Worm (Caenorhabditis elegans) whole organism, L1 larva: Measurements from ENCODE around the gene F22D3.4.

Experiments used
- C16A3.4 ChIP-seq: fragments of 150-350 bp; optimal IDR thresholded peaks from 2 replicates; lab custom pipeline; 2014; ENCODE audit warnings: missing biosample characterization, missing genetic modification characterization
- C34B4.2 ChIP-seq: sonication (generic microtip); optimal IDR thresholded peaks from 2 replicates; lab custom pipeline; 2017; ENCODE audit warnings: mild to moderate bottlenecking, missing genetic modification characterization, missing compliant biosample characterization
- Y116A8C.19 ChIP-seq: sonication (generic microtip); optimal IDR thresholded peaks from 2 replicates; lab custom pipeline; 2016; ENCODE audit warnings: missing compliant biosample characterization, missing genetic modification characterization, borderline replicate concordance
- aha-1 ChIP-seq: fragments of 150-350 bp; optimal IDR thresholded peaks from 2 replicates; lab custom pipeline; 2014; ENCODE audit warnings: missing biosample characterization, missing genetic modification characterization
- aly-2 ChIP-seq: fragments of 150-350 bp; optimal IDR thresholded peaks from 2 replicates; lab custom pipeline; 2014; ENCODE audit warnings: missing biosample characterization, missing genetic modification characterization
- blmp-1 ChIP-seq: fragments of 150-350 bp; optimal IDR thresholded peaks from 2 replicates; lab custom pipeline; 2014; ENCODE audit warnings: missing biosample characterization, missing genetic modification characterization
- ceh-63 ChIP-seq: fragments of 200-800 bp; sonication (Bioruptor generic); optimal IDR thresholded peaks from 2 replicates; lab custom pipeline; 2018; ENCODE audit warnings: mild to moderate bottlenecking, missing genetic modification characterization, missing compliant biosample characterization
- ceh-8 ChIP-seq: fragments of 200-800 bp; sonication (Bioruptor generic); optimal IDR thresholded peaks from 2 replicates; lab custom pipeline; 2018; ENCODE audit warnings: mild to moderate bottlenecking, missing genetic modification characterization, moderate library complexity, missing compliant biosample characterization
- ceh-82 ChIP-seq, 3 experiments: fragments of 150-350 bp in 1 of 3; sonication (generic microtip) in 2 of 3; optimal IDR thresholded peaks; 2 replicates each; lab custom pipeline; 2014 to 2017; ENCODE audit warnings: missing biosample characterization in 3 of 3, missing genetic modification characterization in 3 of 3
- ceh-90 ChIP-seq: sonication (generic microtip); optimal IDR thresholded peaks from 2 replicates; lab custom pipeline; 2016; ENCODE audit warnings: missing genetic modification characterization, missing compliant biosample characterization
- ces-1 ChIP-seq: fragments of 150-350 bp; optimal IDR thresholded peaks from 2 replicates; lab custom pipeline; 2014; ENCODE audit warnings: missing biosample characterization, missing genetic modification reagents, missing genetic modification characterization
- dsc-1 ChIP-seq: sonication (generic microtip); optimal IDR thresholded peaks from 2 replicates; lab custom pipeline; 2016; ENCODE audit warnings: mild to moderate bottlenecking, missing genetic modification characterization, missing compliant biosample characterization
- efl-1 ChIP-seq, 4 experiments: fragments of 150-350 bp; optimal IDR thresholded peaks in 3 of 4; peaks in 1 of 4; 1 replicate in 1 of 4; 2 replicates in 3 of 4; lab custom pipeline; 2014; ENCODE audit warnings: missing biosample characterization in 2 of 4, missing genetic modification characterization in 2 of 4, missing genetic modification reagents in 2 of 4
- egl-13 ChIP-seq: sonication (generic microtip); optimal IDR thresholded peaks from 2 replicates; lab custom pipeline; 2016; ENCODE audit warnings: missing genotype, missing genetic modification reagents, missing genetic modification characterization, missing compliant biosample characterization
- elt-3 ChIP-seq, 6 experiments: fragments of 150-350 bp in 1 of 6; sonication (generic microtip); optimal IDR thresholded peaks; 2 replicates each; lab custom pipeline; 2017 to 2018; ENCODE audit warnings: missing biosample characterization in 6 of 6, missing genetic modification characterization in 6 of 6, inconsistent platforms in 1 of 6
- ets-5 ChIP-seq: fragments of 200-800 bp; sonication (Bioruptor generic); IDR thresholded peaks from 2 replicates; pipeline ENCODE4 v1.3.6; 2022; ENCODE audit warnings: missing genetic modification characterization, missing compliant biosample characterization
- fkh-10 ChIP-seq: sonication (generic microtip); optimal IDR thresholded peaks from 2 replicates; lab custom pipeline; 2017; ENCODE audit warnings: missing biosample characterization, missing genetic modification reagents, missing genetic modification characterization
- fkh-8 ChIP-seq: sonication (generic microtip); optimal IDR thresholded peaks from 2 replicates; lab custom pipeline; 2016; ENCODE audit warnings: mild to moderate bottlenecking, missing genetic modification characterization, missing compliant biosample characterization
- hlh-17 ChIP-seq: fragments of 200-800 bp; sonication (Bioruptor generic); optimal IDR thresholded peaks from 2 replicates; lab custom pipeline; 2018; ENCODE audit warnings: missing genetic modification characterization, mild to moderate bottlenecking, missing compliant biosample characterization, moderate library complexity, borderline replicate concordance
- hpl-2 ChIP-seq: fragments of 150-350 bp; optimal IDR thresholded peaks from 2 replicates; lab custom pipeline; 2014; ENCODE audit warnings: missing biosample characterization, missing genetic modification reagents, missing genetic modification characterization
- isw-1 ChIP-seq: fragments of 200-800 bp; sonication (Bioruptor generic); IDR thresholded peaks from 2 replicates; pipeline ENCODE4 v1.3.6; 2022; ENCODE audit warnings: missing genetic modification characterization, missing compliant biosample characterization
- jun-1 ChIP-seq: fragments of 150-350 bp; optimal IDR thresholded peaks from 2 replicates; lab custom pipeline; 2014; ENCODE audit warnings: missing biosample characterization, missing genetic modification reagents, missing genetic modification characterization
- lin-13 ChIP-seq: fragments of 150-350 bp; optimal IDR thresholded peaks from 2 replicates; lab custom pipeline; 2014; ENCODE audit warnings: missing biosample characterization, missing genetic modification reagents, missing genetic modification characterization
- lin-14 ChIP-seq: fragments of 200-800 bp; sonication (Bioruptor generic); optimal IDR thresholded peaks from 2 replicates; lab custom pipeline; 2018; ENCODE audit warnings: mild to moderate bottlenecking, missing genetic modification characterization, moderate library complexity, missing compliant biosample characterization
- lin-15B ChIP-seq: fragments of 150-350 bp; sonication (generic microtip); optimal IDR thresholded peaks from 3 replicates; lab custom pipeline; 2014; ENCODE audit warnings: missing biosample characterization, missing genetic modification characterization
- lin-35 ChIP-seq, 2 experiments: fragments of 150-350 bp; optimal IDR thresholded peaks; 2 replicates each; lab custom pipeline; 2014; ENCODE audit warnings: missing biosample characterization in 2 of 2, missing genetic modification characterization in 2 of 2, missing genetic modification reagents in 2 of 2
- lin-39 ChIP-seq: fragments of 150-350 bp; optimal IDR thresholded peaks from 2 replicates; lab custom pipeline; 2014; ENCODE audit warnings: missing biosample characterization, missing genetic modification reagents, missing genetic modification characterization
- lsy-2 ChIP-seq, 2 experiments: fragments of 150-350 bp; optimal IDR thresholded peaks; 2 replicates each; lab custom pipeline; 2014; ENCODE audit warnings: missing biosample characterization in 2 of 2, missing genetic modification characterization in 2 of 2
- mab-9 ChIP-seq: fragments of 200-800 bp; sonication (Bioruptor generic); IDR thresholded peaks from 2 replicates; pipeline ENCODE4 v1.3.6; 2022; ENCODE audit warnings: missing genetic modification reagents, missing genetic modification characterization, missing compliant biosample characterization
- mdl-1 ChIP-seq, 2 experiments: fragments of 150-350 bp; optimal IDR thresholded peaks; 2 replicates each; lab custom pipeline; 2014 to 2017; ENCODE audit warnings: missing biosample characterization in 2 of 2, missing genetic modification characterization in 2 of 2, inconsistent platforms in 1 of 2
- nhr-11 ChIP-seq: fragments of 150-350 bp; optimal IDR thresholded peaks from 2 replicates; lab custom pipeline; 2014; ENCODE audit warnings: missing biosample characterization, missing genetic modification characterization
- nhr-20 ChIP-seq: sonication (generic microtip); optimal IDR thresholded peaks from 2 replicates; lab custom pipeline; 2016; ENCODE audit warnings: mild to moderate bottlenecking, missing genetic modification characterization, missing compliant biosample characterization
- nhr-76 ChIP-seq: sonication (generic microtip); optimal IDR thresholded peaks from 2 replicates; lab custom pipeline; 2017; ENCODE audit warnings: missing biosample characterization, missing genetic modification characterization
- nhr-85 ChIP-seq: sonication (generic microtip); peaks from one replicate; lab custom pipeline; 2016; ENCODE audit warnings: missing genetic modification characterization, inconsistent platforms, missing compliant biosample characterization
- nhr-90 ChIP-seq: sonication (generic microtip); optimal IDR thresholded peaks from 2 replicates; lab custom pipeline; 2016; ENCODE audit warnings: mild to moderate bottlenecking, missing genetic modification characterization, missing compliant biosample characterization; ENCODE audit not compliant: poor library complexity
- pag-3 ChIP-seq: sonication (generic microtip); optimal IDR thresholded peaks from 2 replicates; lab custom pipeline; 2017; ENCODE audit warnings: missing genetic modification characterization, mild to moderate bottlenecking, missing compliant biosample characterization, antibody characterized with exemption, borderline replicate concordance; ENCODE audit not compliant: insufficient read depth
- pax-3 ChIP-seq: fragments of 200-800 bp; sonication (Bioruptor generic); optimal IDR thresholded peaks from 2 replicates; lab custom pipeline; 2018; ENCODE audit warnings: mild to moderate bottlenecking, missing genetic modification characterization, moderate library complexity, missing compliant biosample characterization
- rnt-1 ChIP-seq: sonication (generic microtip); optimal IDR thresholded peaks from 2 replicates; lab custom pipeline; 2016; ENCODE audit warnings: mild to moderate bottlenecking, missing genetic modification characterization, moderate library complexity, missing compliant biosample characterization
- skn-1 ChIP-seq: fragments of 150-350 bp; optimal IDR thresholded peaks from 2 replicates; lab custom pipeline; 2014; ENCODE audit warnings: missing biosample characterization, missing genetic modification characterization
- snu-23 ChIP-seq: sonication (generic microtip); optimal IDR thresholded peaks from 2 replicates; lab custom pipeline; 2016; ENCODE audit warnings: missing genetic modification characterization, missing compliant biosample characterization
- sptf-1 ChIP-seq: fragments of 150-350 bp; optimal IDR thresholded peaks from 2 replicates; lab custom pipeline; 2014; ENCODE audit warnings: missing biosample characterization, missing genetic modification characterization
- sup-37 ChIP-seq: fragments of 200-800 bp; sonication (Bioruptor generic); optimal IDR thresholded peaks from 2 replicates; lab custom pipeline; 2018; ENCODE audit warnings: mild to moderate bottlenecking, missing genetic modification characterization, missing compliant biosample characterization
- swsn-7 ChIP-seq: sonication (generic microtip); optimal IDR thresholded peaks from 2 replicates; lab custom pipeline; 2016; ENCODE audit warnings: missing genetic modification characterization, missing compliant biosample characterization
- tbx-2 ChIP-seq: sonication (generic microtip); optimal IDR thresholded peaks from 2 replicates; lab custom pipeline; 2016; ENCODE audit warnings: missing genetic modification characterization, missing compliant biosample characterization
- tlp-1 ChIP-seq: fragments of 150-350 bp; optimal IDR thresholded peaks from 2 replicates; lab custom pipeline; 2014; ENCODE audit warnings: missing biosample characterization, missing genetic modification characterization
- unc-130 ChIP-seq: fragments of 150-350 bp; optimal IDR thresholded peaks from 2 replicates; lab custom pipeline; 2017; ENCODE audit warnings: missing biosample characterization, missing genetic modification characterization, inconsistent platforms
- unc-62 ChIP-seq: fragments of 150-350 bp; optimal IDR thresholded peaks from 2 replicates; lab custom pipeline; 2014; ENCODE audit warnings: missing biosample characterization, missing genetic modification reagents, missing genetic modification characterization
- unc-86 ChIP-seq: sonication (generic microtip); optimal IDR thresholded peaks from 2 replicates; lab custom pipeline; 2016; ENCODE audit warnings: missing genetic modification characterization, missing compliant biosample characterization
- unc-98 ChIP-seq: fragments of 200-800 bp; sonication (Bioruptor generic); IDR thresholded peaks from 2 replicates; pipeline ENCODE4 v1.3.6; 2022; ENCODE audit warnings: missing genetic modification characterization, missing compliant biosample characterization
- vab-15 ChIP-seq: sonication (generic microtip); optimal IDR thresholded peaks from 2 replicates; lab custom pipeline; 2017; ENCODE audit warnings: missing genotype, mild to moderate bottlenecking, missing genetic modification characterization, missing compliant biosample characterization
- zip-4 ChIP-seq: fragments of 200-800 bp; sonication (Bioruptor generic); optimal IDR thresholded peaks from 2 replicates; lab custom pipeline; 2018; ENCODE audit warnings: mild to moderate bottlenecking, missing genetic modification characterization, moderate library complexity, missing compliant biosample characterization
- ztf-11 ChIP-seq, 2 experiments: sonication (generic microtip); optimal IDR thresholded peaks; 2 replicates each; lab custom pipeline; 2016 to 2017; ENCODE audit warnings: missing genetic modification characterization in 2 of 2, missing biosample characterization in 1 of 2, missing compliant biosample characterization in 1 of 2
- ztf-4 ChIP-seq: fragments of 150-350 bp; optimal IDR thresholded peaks from 2 replicates; lab custom pipeline; 2014; ENCODE audit warnings: missing biosample characterization, missing genetic modification characterization

The F22D3.4 gene

ce11 chrII:6974011-6974410 is 46.6 kb upstream of the F22D3.4 start (continued):
- no peak for TF ChIP-seq ceh-63 (GFP tag; lab: Kevin White, UChicago)
- TF ChIP-seq vab-15 (tag; lab: Kevin White, UChicago) = no peak
- TF ChIP-seq unc-98 = no peak
- TF ChIP-seq nhr-20 (tag; lab: Kevin White, UChicago) = peak; percentile 13
- no peak for TF ChIP-seq ztf-4 (tag; lab: Kevin White, UChicago)
- peak; percentile 28 for TF ChIP-seq lin-39 (tag; lab: Kevin White, UChicago)
- no peak for TF ChIP-seq pag-3
- TF ChIP-seq elt-3 (tag; optimal IDR thresholded peaks at IDR 0.05; lab: Kevin White, UChicago) = no peak
- peak; percentile 44 for TF ChIP-seq swsn-7 (tag; lab: Kevin White, UChicago)
- TF ChIP-seq nhr-11 (tag; lab: Kevin White, UChicago) = no peak
- no peak for TF ChIP-seq ztf-11 (tag; optimal IDR thresholded peaks at IDR 0.05; lab: Kevin White, UChicago)
- TF ChIP-seq ets-5 (GFP tag; lab: Robert Waterston, UW) = no peak
- peak; percentile 28 for TF ChIP-seq unc-86 (tag; lab: Kevin White, UChicago)
- TF ChIP-seq unc-62 = no peak
- no peak for TF ChIP-seq pax-3 (tag; lab: Kevin White, UChicago)
- no peak for TF ChIP-seq egl-13 (tag; lab: Kevin White, UChicago)
- no peak for TF ChIP-seq fkh-8 (tag; lab: Kevin White, UChicago)
- peak; percentile 2 for TF ChIP-seq fkh-10 (GFP tag; lab: Kevin White, UChicago)
- TF ChIP-seq lsy-2 (tag; optimal IDR thresholded peaks at IDR 0.05; lab: Kevin White, UChicago) = peak; percentile 71 to 84
- TF ChIP-seq aha-1 (tag; lab: Kevin White, UChicago) = no peak
- peak; percentile 52 for TF ChIP-seq isw-1 (GFP tag; lab: Robert Waterston, UW)
- peak; percentile 17 to 60 (median 21) for TF ChIP-seq ceh-82 (tag; optimal IDR thresholded peaks at IDR 0.05; lab: Kevin White, UChicago)
- no peak for TF ChIP-seq jun-1
- TF ChIP-seq Y116A8C.19 = no peak
- TF ChIP-seq mab-9 = no peak
- peak; percentile 79 to 95 for TF ChIP-seq efl-1 (optimal IDR thresholded peaks at IDR 0.05; lab: Kevin White, UChicago)
- peak; percentile 95 to 99 for TF ChIP-seq efl-1 (GFP tag; optimal IDR thresholded peaks at IDR 0.05 in 1 of 2; lab: Kevin White, UChicago)
- TF ChIP-seq dsc-1 (tag; lab: Kevin White, UChicago) = peak; percentile 35
- TF ChIP-seq unc-130 (tag; lab: Kevin White, UChicago) = peak; percentile 39
- TF ChIP-seq ces-1 (GFP tag; lab: Kevin White, UChicago) = no peak
- no peak for TF ChIP-seq sptf-1 (tag; lab: Kevin White, UChicago)
- no peak for TF ChIP-seq ceh-8
- peak; percentile 55 for TF ChIP-seq tbx-2
- no peak for TF ChIP-seq C34B4.2 (tag; lab: Kevin White, UChicago)
- TF ChIP-seq blmp-1 (tag; lab: Kevin White, UChicago) = peak; percentile 10
- TF ChIP-seq hlh-17 = no peak
- TF ChIP-seq sup-37 (GFP tag; lab: Kevin White, UChicago) = no peak
- peak; percentile 32 for TF ChIP-seq lin-15B (tag; lab: Kevin White, UChicago)
- peak; percentile 41 for TF ChIP-seq nhr-85 (tag; lab: Kevin White, UChicago)
- peak; percentile 42 for TF ChIP-seq C16A3.4
- no peak for TF ChIP-seq hpl-2 (GFP tag; lab: Kevin White, UChicago)
- no peak for TF ChIP-seq tlp-1 (tag; lab: Kevin White, UChicago)
- peak; percentile 53 for TF ChIP-seq skn-1 (tag; lab: Kevin White, UChicago)
- TF ChIP-seq lin-13 = peak; percentile 8

- no peak for TF ChIP-seq ces-1 (GFP tag; lab: Kevin White, UChicago)
- TF ChIP-seq Y116A8C.19 = no peak
- TF ChIP-seq lin-14 = peak; percentile 24
- peak in 1 of 6 experiments; percentile 51 for TF ChIP-seq elt-3 (tag; optimal IDR thresholded peaks at IDR 0.05; lab: Kevin White, UChicago)
- TF ChIP-seq nhr-76 (tag; lab: Kevin White, UChicago) = no peak
- peak; percentile 75 for TF ChIP-seq skn-1 (tag; lab: Kevin White, UChicago)
- no peak for TF ChIP-seq tlp-1 (tag; lab: Kevin White, UChicago)
- TF ChIP-seq mdl-1 (tag; optimal IDR thresholded peaks at IDR 0.05; lab: Kevin White, UChicago) = no peak
- TF ChIP-seq snu-23 (GFP tag; lab: Kevin White, UChicago) = peak; percentile 32
- TF ChIP-seq zip-4 (GFP tag; lab: Kevin White, UChicago) = no peak
- TF ChIP-seq lin-15B (tag; lab: Kevin White, UChicago) = no peak
- TF ChIP-seq aly-2 (tag; lab: Kevin White, UChicago) = no peak
- peak; percentile 12 for TF ChIP-seq blmp-1 (tag; lab: Kevin White, UChicago)
- peak; percentile 13 for TF ChIP-seq rnt-1 (tag; lab: Kevin White, UChicago)
- TF ChIP-seq nhr-90 = no peak
- TF ChIP-seq lin-35 (GFP tag; optimal IDR thresholded peaks at IDR 0.05; lab: Kevin White, UChicago) = peak in 1 of 2 experiments; percentile 25
- TF ChIP-seq ceh-90 = no peak
Observed at ce11 chrII:6973501-6973900, 46.1 kb upstream of the F22D3.4 start, which contains the start of gene sod-1. TSS of gene sod-1 (minus strand) at chrII:6973887.
